Fruit fly (Drosophila melanogaster) whole organism, prepupa: ENCODE results near the gene Spn28F.

Experiments used
- CG10631 ChIP-seq: fragments of 200-800 bp; sonication (Bioruptor generic); optimal IDR thresholded peaks from 2 replicates; lab custom pipeline; 2016; ENCODE audit warnings: missing biosample characterization, missing genetic modification characterization
- CG10669 ChIP-seq: fragments of 200-800 bp; sonication (Bioruptor generic); optimal IDR thresholded peaks from 3 replicates; lab custom pipeline; 2018; ENCODE audit warnings: missing biosample characterization, mild to moderate bottlenecking, missing genetic modification characterization, moderate library complexity
- CG11294 ChIP-seq: fragments of 200-800 bp; sonication (Bioruptor generic); IDR thresholded peaks from 2 replicates; pipeline ENCODE4 v1.3.6; 2022; ENCODE audit warnings: missing biosample characterization, missing genetic modification characterization
- CG11762 ChIP-seq: fragments of 200-800 bp; sonication (Bioruptor generic); optimal IDR thresholded peaks from 3 replicates; lab custom pipeline; 2016; ENCODE audit warnings: missing biosample characterization, missing genetic modification characterization; ENCODE audit not compliant: insufficient read depth
- CG11902 ChIP-seq: fragments of 200-800 bp; sonication (Bioruptor generic); optimal IDR thresholded peaks from 3 replicates; lab custom pipeline; 2016; ENCODE audit warnings: missing biosample characterization, missing genetic modification characterization
- CG15336 ChIP-seq: fragments of 200-800 bp; sonication (Bioruptor generic); IDR thresholded peaks from 2 replicates; pipeline ENCODE4 v1.3.6; 2022; ENCODE audit warnings: missing biosample characterization, missing genetic modification characterization
- CG16779 ChIP-seq: fragments of 200-800 bp; sonication (Bioruptor generic); optimal IDR thresholded peaks from 3 replicates; lab custom pipeline; 2017; ENCODE audit warnings: missing biosample characterization, mild to moderate bottlenecking, missing genetic modification characterization
- CG3032 ChIP-seq: fragments of 200-800 bp; optimal IDR thresholded peaks from 2 replicates; lab custom pipeline; 2019; ENCODE audit warnings: missing biosample characterization, mild to moderate bottlenecking, missing genetic modification characterization, moderate library complexity
- CG31627 ChIP-seq: fragments of 200-800 bp; sonication (Bioruptor generic); optimal IDR thresholded peaks from 3 replicates; lab custom pipeline; 2016; ENCODE audit warnings: missing biosample characterization, missing genetic modification characterization
- CG32006 ChIP-seq: fragments of 200-800 bp; sonication (Bioruptor generic); optimal IDR thresholded peaks from 3 replicates; lab custom pipeline; 2017; ENCODE audit warnings: missing biosample characterization, mild to moderate bottlenecking, missing genetic modification characterization
- CG3919 ChIP-seq: fragments of 200-800 bp; sonication (Bioruptor generic); optimal IDR thresholded peaks from 3 replicates; lab custom pipeline; 2016; ENCODE audit warnings: missing biosample characterization, missing genetic modification characterization
- CG4318 ChIP-seq: fragments of 200-800 bp; sonication (Bioruptor generic); optimal IDR thresholded peaks from 3 replicates; lab custom pipeline; 2017; ENCODE audit warnings: missing biosample characterization, mild to moderate bottlenecking, missing genetic modification characterization
- CG6163 ChIP-seq: fragments of 200-800 bp; sonication (Bioruptor generic); IDR thresholded peaks from 3 replicates; pipeline ENCODE4 v1.3.6; 2022; ENCODE audit warnings: missing biosample characterization, missing genetic modification characterization
- CG6276 ChIP-seq: fragments of 200-800 bp; sonication (Bioruptor generic); optimal IDR thresholded peaks from 2 replicates; lab custom pipeline; 2017; ENCODE audit warnings: missing biosample characterization, mild to moderate bottlenecking, missing genetic modification characterization
- CG6792 ChIP-seq: fragments of 200-800 bp; sonication (Bioruptor generic); optimal IDR thresholded peaks from 3 replicates; lab custom pipeline; 2016; ENCODE audit warnings: missing biosample characterization, missing genetic modification characterization
- CG6808 ChIP-seq: fragments of 200-800 bp; sonication (Bioruptor generic); optimal IDR thresholded peaks from 3 replicates; lab custom pipeline; 2017; ENCODE audit warnings: missing biosample characterization, missing genetic modification characterization, mild to moderate bottlenecking, moderate library complexity, missing genetic modification reagents
- CG6854 ChIP-seq: fragments of 200-800 bp; sonication (Bioruptor generic); optimal IDR thresholded peaks from 2 replicates; lab custom pipeline; 2017; ENCODE audit warnings: missing biosample characterization, mild to moderate bottlenecking, missing genetic modification characterization
- CG7368 ChIP-seq: fragments of 200-800 bp; sonication (Bioruptor generic); optimal IDR thresholded peaks from 3 replicates; lab custom pipeline; 2016; ENCODE audit warnings: missing biosample characterization, missing genetic modification characterization
- CG8119 ChIP-seq: fragments of 200-800 bp; sonication (Bioruptor generic); IDR thresholded peaks from 3 replicates; pipeline ENCODE4 v1.3.6; 2022; ENCODE audit warnings: missing biosample characterization, missing genetic modification characterization
- CG8319 ChIP-seq: fragments of 200-800 bp; sonication (Bioruptor generic); optimal IDR thresholded peaks from 3 replicates; lab custom pipeline; 2016; ENCODE audit warnings: missing biosample characterization, missing genetic modification characterization
- CG8632 ChIP-seq: fragments of 200-800 bp; sonication (Bioruptor generic); optimal IDR thresholded peaks from 3 replicates; lab custom pipeline; 2016; ENCODE audit warnings: missing biosample characterization, missing genetic modification characterization
- Eip75B ChIP-seq: fragments of 200-800 bp; sonication (Bioruptor generic); optimal IDR thresholded peaks from 3 replicates; lab custom pipeline; 2016; ENCODE audit warnings: missing biosample characterization, missing genetic modification characterization
- Eip78C ChIP-seq: fragments of 200-800 bp; sonication (Bioruptor generic); peaks from one replicate; lab custom pipeline; 2016; ENCODE audit warnings: missing biosample characterization, missing genetic modification characterization
- Eip93F ChIP-seq: fragments of 200-800 bp; sonication (Bioruptor generic); optimal IDR thresholded peaks from 2 replicates; lab custom pipeline; 2016; ENCODE audit warnings: missing biosample characterization, mild to moderate bottlenecking, missing genetic modification characterization
- Ets96B ChIP-seq: fragments of 200-800 bp; optimal IDR thresholded peaks from 2 replicates; lab custom pipeline; 2019; ENCODE audit warnings: missing biosample characterization, mild to moderate bottlenecking, missing genetic modification characterization, moderate library complexity
- Gug ChIP-seq: fragments of 200-800 bp; sonication (Bioruptor generic); IDR thresholded peaks from 2 replicates; pipeline ENCODE4 v1.3.6; 2022; ENCODE audit warnings: missing biosample characterization, missing genetic modification characterization
- Hr38 ChIP-seq: sonication (Bioruptor generic); optimal IDR thresholded peaks from 2 replicates; lab custom pipeline; 2016; ENCODE audit warnings: missing biosample characterization, missing genetic modification characterization
- Hr39 ChIP-seq: fragments of 200-800 bp; sonication (Bioruptor generic); optimal IDR thresholded peaks from 2 replicates; lab custom pipeline; 2016; ENCODE audit warnings: missing biosample characterization, missing genetic modification characterization
- Lpt ChIP-seq: fragments of 200-800 bp; sonication (Bioruptor generic); optimal IDR thresholded peaks from 3 replicates; lab custom pipeline; 2016; ENCODE audit warnings: missing biosample characterization, missing genetic modification characterization
- Met ChIP-seq: fragments of 200-800 bp; sonication (Bioruptor generic); optimal IDR thresholded peaks from 3 replicates; lab custom pipeline; 2016; ENCODE audit warnings: missing biosample characterization, missing genetic modification characterization
- OdsH ChIP-seq: fragments of 200-800 bp; sonication (Bioruptor generic); optimal IDR thresholded peaks from 3 replicates; lab custom pipeline; 2016; ENCODE audit warnings: missing biosample characterization, missing genetic modification characterization
- Sox102F ChIP-seq: fragments of 200-800 bp; sonication (Bioruptor generic); optimal IDR thresholded peaks from 2 replicates; lab custom pipeline; 2016; ENCODE audit warnings: missing biosample characterization, mild to moderate bottlenecking, missing genetic modification characterization
- Sox14 ChIP-seq: fragments of 200-800 bp; sonication (Bioruptor generic); optimal IDR thresholded peaks from 3 replicates; lab custom pipeline; 2016; ENCODE audit warnings: missing biosample characterization, missing genetic modification characterization
- Sox15 ChIP-seq: fragments of 200-800 bp; sonication (Bioruptor generic); optimal IDR thresholded peaks from 3 replicates; lab custom pipeline; 2016; ENCODE audit warnings: missing biosample characterization, missing genetic modification characterization
- achi ChIP-seq: fragments of 200-800 bp; sonication (Bioruptor generic); optimal IDR thresholded peaks from 3 replicates; lab custom pipeline; 2016; ENCODE audit warnings: missing biosample characterization, missing genetic modification characterization
- acj6 ChIP-seq: fragments of 200-800 bp; sonication (Bioruptor generic); optimal IDR thresholded peaks from 3 replicates; lab custom pipeline; 2016; ENCODE audit warnings: missing biosample characterization, missing genetic modification characterization
- cyc ChIP-seq: fragments of 200-800 bp; sonication (Bioruptor generic); optimal IDR thresholded peaks from 3 replicates; lab custom pipeline; 2016; ENCODE audit warnings: missing biosample characterization, missing genetic modification characterization
- dac ChIP-seq: fragments of 200-800 bp; sonication (Bioruptor generic); optimal IDR thresholded peaks from 2 replicates; lab custom pipeline; 2017; ENCODE audit warnings: missing biosample characterization, mild to moderate bottlenecking, missing genetic modification characterization
- dsx ChIP-seq: fragments of 200-800 bp; optimal IDR thresholded peaks from 3 replicates; lab custom pipeline; 2019; ENCODE audit warnings: missing biosample characterization, mild to moderate bottlenecking, missing genetic modification characterization, moderate library complexity; ENCODE audit not compliant: poor library complexity, severe bottlenecking
- eg ChIP-seq: fragments of 200-800 bp; sonication (Bioruptor generic); IDR thresholded peaks from 3 replicates; pipeline ENCODE4 v1.3.6; 2022; ENCODE audit warnings: missing biosample characterization, missing genetic modification characterization
- esn ChIP-seq: fragments of 200-800 bp; sonication (Bioruptor generic); optimal IDR thresholded peaks from 2 replicates; lab custom pipeline; 2016; ENCODE audit warnings: missing biosample characterization, mild to moderate bottlenecking, missing genetic modification characterization, moderate library complexity
- fd59A ChIP-seq: fragments of 200-800 bp; sonication (Bioruptor generic); optimal IDR thresholded peaks from 2 replicates; lab custom pipeline; 2017; ENCODE audit warnings: missing biosample characterization, mild to moderate bottlenecking, missing genetic modification characterization, missing genetic modification reagents
- fkh ChIP-seq: fragments of 200-800 bp; sonication (Bioruptor generic); optimal IDR thresholded peaks from 3 replicates; lab custom pipeline; 2017; ENCODE audit warnings: missing biosample characterization, mild to moderate bottlenecking, missing genetic modification characterization, moderate library complexity
- lz ChIP-seq: fragments of 200-800 bp; sonication (Bioruptor generic); optimal IDR thresholded peaks from 3 replicates; lab custom pipeline; 2016; ENCODE audit warnings: missing biosample characterization, missing genetic modification characterization
- net ChIP-seq: fragments of 200-800 bp; sonication (Bioruptor generic); optimal IDR thresholded peaks from 3 replicates; lab custom pipeline; 2016; ENCODE audit warnings: missing biosample characterization, missing genetic modification characterization
- pdm3 ChIP-seq: fragments of 200-800 bp; sonication (Bioruptor generic); optimal IDR thresholded peaks from 3 replicates; lab custom pipeline; 2016; ENCODE audit warnings: missing biosample characterization, missing genetic modification characterization
- salr ChIP-seq, 2 experiments: fragments of 200-800 bp; sonication (Bioruptor generic); optimal IDR thresholded peaks; 3 replicates each; lab custom pipeline; 2016 to 2018; ENCODE audit warnings: missing biosample characterization in 2 of 2, missing genetic modification characterization in 2 of 2, mild to moderate bottlenecking in 1 of 2
- spab ChIP-seq: fragments of 200-800 bp; sonication (Bioruptor generic); optimal IDR thresholded peaks from 2 replicates; lab custom pipeline; 2017; ENCODE audit warnings: missing biosample characterization, mild to moderate bottlenecking, missing genetic modification characterization, missing genetic modification reagents
- ss ChIP-seq, 2 experiments: fragments of 200-800 bp; sonication (Bioruptor generic); optimal IDR thresholded peaks; 2 replicates in 1 of 2; 3 replicates in 1 of 2; lab custom pipeline; 2017 to 2018; ENCODE audit warnings: mild to moderate bottlenecking in 2 of 2, missing biosample characterization in 2 of 2, missing genetic modification characterization in 2 of 2, moderate library complexity in 1 of 2
- svp ChIP-seq: fragments of 200-800 bp; sonication (Bioruptor generic); peaks from one replicate; lab custom pipeline; 2016; ENCODE audit warnings: missing biosample characterization, missing genetic modification characterization
- topi ChIP-seq: fragments of 200-800 bp; sonication (Bioruptor generic); optimal IDR thresholded peaks from 3 replicates; lab custom pipeline; 2016; ENCODE audit warnings: missing biosample characterization, missing genetic modification characterization
- vri ChIP-seq: fragments of 200-800 bp; sonication (Bioruptor generic); optimal IDR thresholded peaks from 3 replicates; lab custom pipeline; 2016; ENCODE audit warnings: missing biosample characterization, mild to moderate bottlenecking, missing genetic modification characterization

The Spn28F gene

dm6 chr2L:8232389-8232788 lies 9.2 kb downstream of the Spn28F start:
- TF ChIP-seq pdm3 (peak; percentile 77), CG8319 (GFP tag; lab: Kevin White, UChicago) (peak; percentile 70), Gug (peak; percentile 73), dac (GFP tag; lab: Kevin White, UChicago) (peak; percentile 15), dsx (GFP tag; lab: Kevin White, UChicago) (peak; percentile 88), fd59A (GFP tag; lab: Kevin White, UChicago) (peak; percentile 86), CG10669 (GFP tag; lab: Kevin White, UChicago) (peak; percentile 91), Sox102F (GFP tag; lab: Kevin White, UChicago) (peak; percentile 48), Met (GFP tag; lab: Kevin White, UChicago) (peak; percentile 72), CG6792 (peak; percentile 73), Sox15 (peak; percentile 48), topi (GFP tag; lab: Kevin White, UChicago) (peak; percentile 57), lz (GFP tag; lab: Kevin White, UChicago) (peak; percentile 62), acj6 (GFP tag; lab: Kevin White, UChicago) (peak; percentile 77), CG32006 (GFP tag; lab: Kevin White, UChicago) (peak; percentile 76), CG6163 (GFP tag; lab: Robert Waterston, UW) (peak; percentile 93), achi (GFP tag; lab: Kevin White, UChicago) (peak; percentile 83), ss (GFP tag; optimal IDR thresholded peaks at IDR 0.05; lab: Kevin White, UChicago) (peak; percentile 89 to 91), Lpt (peak; percentile 70), CG11294 (GFP tag; lab: Robert Waterston, UW) (peak; percentile 69; the same call in 1 of the 2 replicates), cyc (GFP tag; lab: Kevin White, UChicago) (peak; percentile 49), CG3032 (tag; lab: Kevin White, UChicago) (peak; percentile 91), salr (GFP tag; optimal IDR thresholded peaks at IDR 0.05; lab: Kevin White, UChicago) (peak; percentile 78 to 86), svp (GFP tag; lab: Kevin White, UChicago) (peak; percentile 67), eg (GFP tag; lab: Robert Waterston, UW) (peak; percentile 82), CG8119 (GFP tag; lab: Robert Waterston, UW) (peak; percentile 81), net (GFP tag; lab: Kevin White, UChicago) (peak; percentile 77), Ets96B (tag; lab: Kevin White, UChicago) (peak; percentile 85), CG8632 (peak; percentile 68), Sox14 (GFP tag; lab: Kevin White, UChicago) (peak; percentile 82), Eip78C (GFP tag; lab: Kevin White, UChicago) (peak; percentile 94), Hr39 (peak; percentile 59), CG16779 (tag; lab: Kevin White, UChicago) (peak; percentile 60), vri (GFP tag; lab: Kevin White, UChicago) (no peak), CG7368 (GFP tag; lab: Kevin White, UChicago) (peak; percentile 83), CG11762 (GFP tag; lab: Kevin White, UChicago) (peak; percentile 81), CG4318 (GFP tag; lab: Kevin White, UChicago) (peak; percentile 57), Eip93F (no peak), Hr38 (GFP tag; lab: Kevin White, UChicago) (no peak), CG6276 (GFP tag; lab: Kevin White, UChicago) (peak; percentile 65), CG11902 (GFP tag; lab: Kevin White, UChicago) (peak; percentile 45), CG31627 (peak; percentile 57), CG6808 (peak; percentile 92), CG15336 (GFP tag; lab: Robert Waterston, UW) (peak; percentile 85), fkh (GFP tag; lab: Kevin White, UChicago) (no peak), Eip75B (peak; percentile 82), spab (peak; percentile 89), OdsH (GFP tag; lab: Kevin White, UChicago) (peak; percentile 82), CG10631 (GFP tag; lab: Kevin White, UChicago) (peak; percentile 85), CG6854 (GFP tag; lab: Kevin White, UChicago) (peak; percentile 1), CG3919 (GFP tag; lab: Kevin White, UChicago) (peak; percentile 86), esn (GFP tag; lab: Kevin White, UChicago) (peak; percentile 54)
